Fruit fly (Drosophila melanogaster) whole organism, prepupa: ENCODE measurements around the gene MED10.

Experiments
- CG10631 ChIP-seq: fragments of 200-800 bp; sonication (Bioruptor generic); optimal IDR thresholded peaks from 2 replicates; lab custom pipeline; 2016; ENCODE audit warnings: missing biosample characterization, missing genetic modification characterization
- CG10669 ChIP-seq: fragments of 200-800 bp; sonication (Bioruptor generic); optimal IDR thresholded peaks from 3 replicates; lab custom pipeline; 2018; ENCODE audit warnings: missing biosample characterization, mild to moderate bottlenecking, missing genetic modification characterization, moderate library complexity
- CG11294 ChIP-seq: fragments of 200-800 bp; sonication (Bioruptor generic); IDR thresholded peaks from 2 replicates; pipeline ENCODE4 v1.3.6; 2022; ENCODE audit warnings: missing biosample characterization, missing genetic modification characterization
- CG11762 ChIP-seq: fragments of 200-800 bp; sonication (Bioruptor generic); optimal IDR thresholded peaks from 3 replicates; lab custom pipeline; 2016; ENCODE audit warnings: missing biosample characterization, missing genetic modification characterization; ENCODE audit not compliant: insufficient read depth
- CG11902 ChIP-seq: fragments of 200-800 bp; sonication (Bioruptor generic); optimal IDR thresholded peaks from 3 replicates; lab custom pipeline; 2016; ENCODE audit warnings: missing biosample characterization, missing genetic modification characterization
- CG15336 ChIP-seq: fragments of 200-800 bp; sonication (Bioruptor generic); IDR thresholded peaks from 2 replicates; pipeline ENCODE4 v1.3.6; 2022; ENCODE audit warnings: missing biosample characterization, missing genetic modification characterization
- CG1621 ChIP-seq: fragments of 200-800 bp; sonication (Bioruptor generic); optimal IDR thresholded peaks from 3 replicates; lab custom pipeline; 2018; ENCODE audit warnings: missing biosample characterization, mild to moderate bottlenecking, missing genetic modification characterization
- CG3032 ChIP-seq: fragments of 200-800 bp; optimal IDR thresholded peaks from 2 replicates; lab custom pipeline; 2019; ENCODE audit warnings: missing biosample characterization, mild to moderate bottlenecking, missing genetic modification characterization, moderate library complexity
- CG31627 ChIP-seq: fragments of 200-800 bp; sonication (Bioruptor generic); optimal IDR thresholded peaks from 3 replicates; lab custom pipeline; 2016; ENCODE audit warnings: missing biosample characterization, missing genetic modification characterization
- CG32006 ChIP-seq: fragments of 200-800 bp; sonication (Bioruptor generic); optimal IDR thresholded peaks from 3 replicates; lab custom pipeline; 2017; ENCODE audit warnings: missing biosample characterization, mild to moderate bottlenecking, missing genetic modification characterization
- CG34406 ChIP-seq: fragments of 200-800 bp; sonication (Bioruptor generic); optimal IDR thresholded peaks from 3 replicates; lab custom pipeline; 2016; ENCODE audit warnings: missing biosample characterization, missing genetic modification characterization
- CG3919 ChIP-seq: fragments of 200-800 bp; sonication (Bioruptor generic); optimal IDR thresholded peaks from 3 replicates; lab custom pipeline; 2016; ENCODE audit warnings: missing biosample characterization, missing genetic modification characterization
- CG4318 ChIP-seq: fragments of 200-800 bp; sonication (Bioruptor generic); optimal IDR thresholded peaks from 3 replicates; lab custom pipeline; 2017; ENCODE audit warnings: missing biosample characterization, mild to moderate bottlenecking, missing genetic modification characterization
- CG6163 ChIP-seq: fragments of 200-800 bp; sonication (Bioruptor generic); IDR thresholded peaks from 3 replicates; pipeline ENCODE4 v1.3.6; 2022; ENCODE audit warnings: missing biosample characterization, missing genetic modification characterization
- CG6792 ChIP-seq: fragments of 200-800 bp; sonication (Bioruptor generic); optimal IDR thresholded peaks from 3 replicates; lab custom pipeline; 2016; ENCODE audit warnings: missing biosample characterization, missing genetic modification characterization
- CG6808 ChIP-seq: fragments of 200-800 bp; sonication (Bioruptor generic); optimal IDR thresholded peaks from 3 replicates; lab custom pipeline; 2017; ENCODE audit warnings: missing biosample characterization, missing genetic modification characterization, mild to moderate bottlenecking, moderate library complexity, missing genetic modification reagents
- CG7368 ChIP-seq: fragments of 200-800 bp; sonication (Bioruptor generic); optimal IDR thresholded peaks from 3 replicates; lab custom pipeline; 2016; ENCODE audit warnings: missing biosample characterization, missing genetic modification characterization
- CG8119 ChIP-seq: fragments of 200-800 bp; sonication (Bioruptor generic); IDR thresholded peaks from 3 replicates; pipeline ENCODE4 v1.3.6; 2022; ENCODE audit warnings: missing biosample characterization, missing genetic modification characterization
- CG8319 ChIP-seq: fragments of 200-800 bp; sonication (Bioruptor generic); optimal IDR thresholded peaks from 3 replicates; lab custom pipeline; 2016; ENCODE audit warnings: missing biosample characterization, missing genetic modification characterization
- CG8632 ChIP-seq: fragments of 200-800 bp; sonication (Bioruptor generic); optimal IDR thresholded peaks from 3 replicates; lab custom pipeline; 2016; ENCODE audit warnings: missing biosample characterization, missing genetic modification characterization
- CG9139 ChIP-seq: fragments of 200-800 bp; sonication (Bioruptor generic); optimal IDR thresholded peaks from 3 replicates; lab custom pipeline; 2017; ENCODE audit warnings: missing biosample characterization, mild to moderate bottlenecking, missing genetic modification characterization
- Eip75B ChIP-seq: fragments of 200-800 bp; sonication (Bioruptor generic); optimal IDR thresholded peaks from 3 replicates; lab custom pipeline; 2016; ENCODE audit warnings: missing biosample characterization, missing genetic modification characterization
- Eip78C ChIP-seq: fragments of 200-800 bp; sonication (Bioruptor generic); peaks from one replicate; lab custom pipeline; 2016; ENCODE audit warnings: missing biosample characterization, missing genetic modification characterization
- Eip93F ChIP-seq: fragments of 200-800 bp; sonication (Bioruptor generic); optimal IDR thresholded peaks from 2 replicates; lab custom pipeline; 2016; ENCODE audit warnings: missing biosample characterization, mild to moderate bottlenecking, missing genetic modification characterization
- Ets21C ChIP-seq: fragments of 200-800 bp; sonication (Bioruptor generic); optimal IDR thresholded peaks from 3 replicates; lab custom pipeline; 2016; ENCODE audit warnings: missing biosample characterization, missing genetic modification characterization
- Ets96B ChIP-seq: fragments of 200-800 bp; optimal IDR thresholded peaks from 2 replicates; lab custom pipeline; 2019; ENCODE audit warnings: missing biosample characterization, mild to moderate bottlenecking, missing genetic modification characterization, moderate library complexity
- Gug ChIP-seq: fragments of 200-800 bp; sonication (Bioruptor generic); IDR thresholded peaks from 2 replicates; pipeline ENCODE4 v1.3.6; 2022; ENCODE audit warnings: missing biosample characterization, missing genetic modification characterization
- Hr39 ChIP-seq: fragments of 200-800 bp; sonication (Bioruptor generic); optimal IDR thresholded peaks from 2 replicates; lab custom pipeline; 2016; ENCODE audit warnings: missing biosample characterization, missing genetic modification characterization
- Hr4 ChIP-seq: fragments of 200-800 bp; sonication (Bioruptor generic); optimal IDR thresholded peaks from 3 replicates; lab custom pipeline; 2016; ENCODE audit warnings: missing biosample characterization, missing genetic modification characterization
- Lpt ChIP-seq: fragments of 200-800 bp; sonication (Bioruptor generic); optimal IDR thresholded peaks from 3 replicates; lab custom pipeline; 2016; ENCODE audit warnings: missing biosample characterization, missing genetic modification characterization
- Smox ChIP-seq: fragments of 200-800 bp; sonication (Bioruptor generic); optimal IDR thresholded peaks from 3 replicates; lab custom pipeline; 2016; ENCODE audit warnings: missing biosample characterization, missing genetic modification characterization
- Sox102F ChIP-seq: fragments of 200-800 bp; sonication (Bioruptor generic); optimal IDR thresholded peaks from 2 replicates; lab custom pipeline; 2016; ENCODE audit warnings: missing biosample characterization, mild to moderate bottlenecking, missing genetic modification characterization
- Sox14 ChIP-seq: fragments of 200-800 bp; sonication (Bioruptor generic); optimal IDR thresholded peaks from 3 replicates; lab custom pipeline; 2016; ENCODE audit warnings: missing biosample characterization, missing genetic modification characterization
- Sox15 ChIP-seq: fragments of 200-800 bp; sonication (Bioruptor generic); optimal IDR thresholded peaks from 3 replicates; lab custom pipeline; 2016; ENCODE audit warnings: missing biosample characterization, missing genetic modification characterization
- cyc ChIP-seq: fragments of 200-800 bp; sonication (Bioruptor generic); optimal IDR thresholded peaks from 3 replicates; lab custom pipeline; 2016; ENCODE audit warnings: missing biosample characterization, missing genetic modification characterization
- dac ChIP-seq: fragments of 200-800 bp; sonication (Bioruptor generic); optimal IDR thresholded peaks from 2 replicates; lab custom pipeline; 2017; ENCODE audit warnings: missing biosample characterization, mild to moderate bottlenecking, missing genetic modification characterization
- esn ChIP-seq: fragments of 200-800 bp; sonication (Bioruptor generic); optimal IDR thresholded peaks from 2 replicates; lab custom pipeline; 2016; ENCODE audit warnings: missing biosample characterization, mild to moderate bottlenecking, missing genetic modification characterization, moderate library complexity
- fd85E ChIP-seq: fragments of 200-800 bp; sonication (Bioruptor generic); optimal IDR thresholded peaks from 3 replicates; lab custom pipeline; 2016; ENCODE audit warnings: missing biosample characterization, missing genetic modification characterization
- fkh ChIP-seq: fragments of 200-800 bp; sonication (Bioruptor generic); optimal IDR thresholded peaks from 3 replicates; lab custom pipeline; 2017; ENCODE audit warnings: missing biosample characterization, mild to moderate bottlenecking, missing genetic modification characterization, moderate library complexity
- lz ChIP-seq: fragments of 200-800 bp; sonication (Bioruptor generic); optimal IDR thresholded peaks from 3 replicates; lab custom pipeline; 2016; ENCODE audit warnings: missing biosample characterization, missing genetic modification characterization
- net ChIP-seq: fragments of 200-800 bp; sonication (Bioruptor generic); optimal IDR thresholded peaks from 3 replicates; lab custom pipeline; 2016; ENCODE audit warnings: missing biosample characterization, missing genetic modification characterization
- pdm3 ChIP-seq: fragments of 200-800 bp; sonication (Bioruptor generic); optimal IDR thresholded peaks from 3 replicates; lab custom pipeline; 2016; ENCODE audit warnings: missing biosample characterization, missing genetic modification characterization
- salr ChIP-seq, 2 experiments: fragments of 200-800 bp; sonication (Bioruptor generic); optimal IDR thresholded peaks; 3 replicates each; lab custom pipeline; 2016 to 2018; ENCODE audit warnings: missing biosample characterization in 2 of 2, missing genetic modification characterization in 2 of 2, mild to moderate bottlenecking in 1 of 2
- spab ChIP-seq: fragments of 200-800 bp; sonication (Bioruptor generic); optimal IDR thresholded peaks from 2 replicates; lab custom pipeline; 2017; ENCODE audit warnings: missing biosample characterization, mild to moderate bottlenecking, missing genetic modification characterization, missing genetic modification reagents
- ss ChIP-seq, 2 experiments: fragments of 200-800 bp; sonication (Bioruptor generic); optimal IDR thresholded peaks; 2 replicates in 1 of 2; 3 replicates in 1 of 2; lab custom pipeline; 2017 to 2018; ENCODE audit warnings: mild to moderate bottlenecking in 2 of 2, missing biosample characterization in 2 of 2, missing genetic modification characterization in 2 of 2, moderate library complexity in 1 of 2
- svp ChIP-seq: fragments of 200-800 bp; sonication (Bioruptor generic); peaks from one replicate; lab custom pipeline; 2016; ENCODE audit warnings: missing biosample characterization, missing genetic modification characterization

Gene MED10

DNA sequence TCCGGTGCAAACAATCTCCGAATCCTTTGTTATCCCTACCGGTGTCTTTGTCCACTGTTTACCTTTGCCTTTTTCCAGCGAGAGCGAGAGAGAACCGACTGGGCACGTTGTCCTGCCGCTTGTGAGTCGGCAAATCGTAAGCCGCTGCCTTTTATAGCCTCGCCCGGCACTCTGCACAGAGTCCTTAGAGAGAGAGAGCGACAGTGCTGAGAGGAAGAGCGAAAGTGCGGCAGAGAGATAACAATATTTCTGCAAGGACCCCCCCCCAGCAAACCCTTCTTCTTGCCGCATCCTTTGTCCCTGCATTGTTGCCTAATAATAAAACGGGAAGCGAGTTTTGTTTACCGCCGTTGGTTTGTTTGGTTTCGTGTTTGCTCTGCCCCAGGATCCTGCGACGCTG, 20.4 kb downstream of the MED10 start, which contains the start of gene CG13055:
Gene CG13055 (minus strand): TSS at position 101 of the 400 bp plus-strand sequence.
- TF ChIP-seq CG10669 (no peak), CG4318 (GFP tag; lab: Kevin White, UChicago) (no peak), esn (GFP tag; lab: Kevin White, UChicago) (no peak), Sox14 (no peak), Ets21C (no peak), CG6808 (GFP tag; lab: Kevin White, UChicago) (no peak), CG34406 (no peak), spab (no peak), CG3032 (tag; lab: Kevin White, UChicago) (no peak), CG3919 (GFP tag; lab: Kevin White, UChicago) (no peak), Hr4 (GFP tag; lab: Kevin White, UChicago) (no peak), CG11294 (GFP tag; lab: Robert Waterston, UW) (no peak), net (GFP tag; lab: Kevin White, UChicago) (no peak), CG9139 (GFP tag; lab: Kevin White, UChicago) (no peak), pdm3 (no peak), svp (GFP tag; lab: Kevin White, UChicago) (no peak), CG6792 (no peak), Gug (GFP tag; lab: Robert Waterston, UW) (no peak)

DNA sequence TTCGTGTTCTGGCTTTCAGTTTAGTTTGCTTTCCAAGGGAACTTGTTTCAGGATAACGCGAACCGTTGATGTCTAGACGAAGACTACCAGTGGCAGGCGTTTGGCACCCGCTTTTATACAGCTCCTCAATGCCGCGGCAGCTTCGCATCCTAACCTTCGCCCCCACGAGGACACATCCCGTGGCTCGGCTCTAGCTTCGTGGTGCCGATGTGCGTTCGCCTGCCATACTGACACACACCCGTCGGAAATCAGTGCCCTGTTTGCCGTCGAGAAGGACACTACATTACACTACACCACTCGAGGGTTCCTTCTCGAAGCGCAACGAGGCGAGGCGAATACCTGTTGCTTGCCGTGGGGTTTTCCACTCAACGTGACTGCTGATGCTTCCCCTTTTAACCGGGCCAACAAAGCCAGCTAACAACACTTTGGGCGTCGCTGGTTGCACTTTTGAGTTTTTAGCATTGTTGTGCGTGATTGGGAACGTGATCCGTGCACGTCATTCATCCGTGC, 25.3 kb downstream of the MED10 start, which contains the start of gene CG13054:
Gene CG13054 (minus strand): TSS at position 74 of the 510 bp plus-strand sequence.
- no peak for TF ChIP-seq CG1621 (tag; lab: Kevin White, UChicago)
- no peak for TF ChIP-seq CG3032 (tag; lab: Kevin White, UChicago)
- TF ChIP-seq CG31627 (GFP tag; lab: Kevin White, UChicago), result no peak
- TF ChIP-seq CG32006, result no peak
- TF ChIP-seq Eip78C (GFP tag; lab: Kevin White, UChicago), result no peak
- no peak for TF ChIP-seq CG7368
- no peak for TF ChIP-seq CG8319
- TF ChIP-seq esn (GFP tag; lab: Kevin White, UChicago), result no peak
- TF ChIP-seq CG10631 (GFP tag; lab: Kevin White, UChicago), result no peak
- no peak for TF ChIP-seq Ets21C
- no peak for TF ChIP-seq ss (GFP tag; optimal IDR thresholded peaks at IDR 0.05; lab: Kevin White, UChicago)
- no peak for TF ChIP-seq Gug (GFP tag; lab: Robert Waterston, UW)
- no peak for TF ChIP-seq lz (GFP tag; lab: Kevin White, UChicago)
- TF ChIP-seq, all 60 proteins: peak for 0

- TF ChIP-seq Sox14 (no peak), Eip75B (GFP tag; lab: Kevin White, UChicago) (peak; percentile 58), CG3032 (tag; lab: Kevin White, UChicago) (peak; percentile 74), CG31627 (GFP tag; lab: Kevin White, UChicago) (no peak), esn (GFP tag; lab: Kevin White, UChicago) (no peak), Hr39 (GFP tag; lab: Kevin White, UChicago) (no peak), CG8319 (no peak), CG11762 (GFP tag; lab: Kevin White, UChicago) (no peak), svp (GFP tag; lab: Kevin White, UChicago) (no peak), CG8632 (GFP tag; lab: Kevin White, UChicago) (no peak), CG15336 (no peak), CG10631 (GFP tag; lab: Kevin White, UChicago) (peak; percentile 64), CG8119 (GFP tag; lab: Robert Waterston, UW) (peak; percentile 28; the same call in 1 of the 3 replicates), CG6163 (GFP tag; lab: Robert Waterston, UW) (peak; percentile 31; the same call in 1 of the 3 replicates), Sox102F (no peak), cyc (GFP tag; lab: Kevin White, UChicago) (no peak), Smox (GFP tag; lab: Kevin White, UChicago) (no peak), salr (GFP tag; optimal IDR thresholded peaks at IDR 0.05; lab: Kevin White, UChicago) (peak in 1 of 2 experiments; percentile 25), Hr4 (GFP tag; lab: Kevin White, UChicago) (no peak), Sox15 (no peak), Ets96B (peak; percentile 82), dac (no peak), ss (GFP tag; optimal IDR thresholded peaks at IDR 0.05; lab: Kevin White, UChicago) (peak; percentile 50 to 73), CG11902 (no peak), Lpt (GFP tag; lab: Kevin White, UChicago) (no peak), Gug (GFP tag; lab: Robert Waterston, UW) (no peak), Eip93F (GFP tag; lab: Kevin White, UChicago) (no peak), CG32006 (no peak), fkh (GFP tag; lab: Kevin White, UChicago) (no peak), Ets21C (no peak), Eip78C (GFP tag; lab: Kevin White, UChicago) (peak; percentile 89), CG9139 (GFP tag; lab: Kevin White, UChicago) (peak; percentile 6), fd85E (GFP tag; lab: Kevin White, UChicago) (no peak)
Observed at dm6 chr3L:16259552-16259951, 27.7 kb downstream of the MED10 start, which contains the start of gene CG13053. Gene CG13053, minus strand, starts transcription at chr3L:16259722.
